Fruit fly (Drosophila melanogaster) whole organism, embryonic: Measurements from ENCODE around the gene CG31883.

Source experiments
- Abd-B ChIP-seq: fragments of 200-800 bp; sonication (Bioruptor generic); optimal IDR thresholded peaks from 2 replicates; lab custom pipeline; 2018; ENCODE audit warnings: missing biosample characterization, mild to moderate bottlenecking, missing genetic modification characterization, moderate library complexity
- Aef1 ChIP-seq: fragments of 200-800 bp; sonication (Bioruptor generic); IDR thresholded peaks from 3 replicates; pipeline ENCODE4 v1.3.6; 2022; ENCODE audit warnings: missing biosample characterization, missing genetic modification characterization
- Blimp-1 ChIP-seq: fragments of 200-800 bp; sonication (Bioruptor generic); optimal IDR thresholded peaks from 3 replicates; lab custom pipeline; 2018; ENCODE audit warnings: missing biosample characterization, missing genetic modification characterization, mild to moderate bottlenecking, moderate library complexity, missing genetic modification reagents
- CG10462 ChIP-seq: fragments of 200-800 bp; sonication (Bioruptor generic); optimal IDR thresholded peaks from 2 replicates; lab custom pipeline; 2016; ENCODE audit warnings: missing biosample characterization, missing genetic modification characterization
- CG10565 ChIP-seq: fragments of 200-800 bp; sonication (Bioruptor generic); optimal IDR thresholded peaks from 3 replicates; lab custom pipeline; 2016; ENCODE audit warnings: missing biosample characterization, mild to moderate bottlenecking, missing genetic modification characterization
- CG11247 ChIP-seq: fragments of 200-800 bp; sonication (Bioruptor generic); IDR thresholded peaks from 2 replicates; pipeline ENCODE4 v1.3.6; 2022; ENCODE audit warnings: missing biosample characterization, missing genetic modification characterization
- CG11398 ChIP-seq: fragments of 200-800 bp; sonication (Bioruptor generic); optimal IDR thresholded peaks from 2 replicates; lab custom pipeline; 2016; ENCODE audit warnings: missing biosample characterization, missing genetic modification characterization
- CG13296 ChIP-seq: fragments of 200-800 bp; sonication (Bioruptor generic); optimal IDR thresholded peaks from 3 replicates; lab custom pipeline; 2018; ENCODE audit warnings: missing biosample characterization, mild to moderate bottlenecking, missing genetic modification characterization
- CG14441 ChIP-seq: fragments of 200-800 bp; sonication (Bioruptor generic); IDR thresholded peaks from 2 replicates; pipeline ENCODE4 v1.3.6; 2022; ENCODE audit warnings: missing biosample characterization, missing genetic modification characterization
- CG17328 ChIP-seq: fragments of 200-800 bp; sonication (Bioruptor generic); IDR thresholded peaks from 2 replicates; pipeline ENCODE4 v1.3.6; 2022; ENCODE audit warnings: missing biosample characterization, missing genetic modification characterization
- CG2116 ChIP-seq: fragments of 200-800 bp; sonication (Bioruptor generic); optimal IDR thresholded peaks from 3 replicates; lab custom pipeline; 2018; ENCODE audit warnings: missing biosample characterization, mild to moderate bottlenecking, missing genetic modification characterization
- CG2202 ChIP-seq: fragments of 200-800 bp; sonication (Bioruptor generic); optimal IDR thresholded peaks from 2 replicates; lab custom pipeline; 2018; ENCODE audit warnings: missing biosample characterization, mild to moderate bottlenecking, missing genetic modification characterization
- CG3065 ChIP-seq: fragments of 200-800 bp; sonication (Bioruptor generic); optimal IDR thresholded peaks from 2 replicates; lab custom pipeline; 2016; ENCODE audit warnings: missing biosample characterization, missing genetic modification characterization
- CG31365 ChIP-seq: fragments of 200-800 bp; sonication (Bioruptor generic); optimal IDR thresholded peaks from 2 replicates; lab custom pipeline; 2018; ENCODE audit warnings: missing biosample characterization, mild to moderate bottlenecking, missing genetic modification characterization
- CG32767 ChIP-seq: fragments of 200-800 bp; sonication (Bioruptor generic); IDR thresholded peaks from 2 replicates; pipeline ENCODE4 v1.3.6; 2022; ENCODE audit warnings: missing biosample characterization, missing genetic modification characterization
- CG3838 ChIP-seq: fragments of 200-800 bp; sonication (Bioruptor generic); optimal IDR thresholded peaks from 3 replicates; lab custom pipeline; 2016; ENCODE audit warnings: missing biosample characterization, missing genetic modification characterization
- CG3995 ChIP-seq: fragments of 200-800 bp; sonication (Bioruptor generic); optimal IDR thresholded peaks from 3 replicates; lab custom pipeline; 2016; ENCODE audit warnings: missing biosample characterization, missing genetic modification characterization
- CG8089 ChIP-seq: fragments of 200-800 bp; sonication (Bioruptor generic); optimal IDR thresholded peaks from 3 replicates; lab custom pipeline; 2016; ENCODE audit warnings: missing biosample characterization, missing genetic modification characterization
- CG8290 ChIP-seq, 3 experiments: fragments of 200-800 bp; sonication (Bioruptor generic); optimal IDR thresholded peaks; 2 replicates each; lab custom pipeline; 2016 to 2019; ENCODE audit warnings: missing biosample characterization in 3 of 3, missing genetic modification characterization in 3 of 3, mild to moderate bottlenecking in 2 of 3, moderate library complexity in 1 of 3
- CG9797 ChIP-seq: fragments of 200-800 bp; sonication (Bioruptor generic); optimal IDR thresholded peaks from 3 replicates; lab custom pipeline; 2018; ENCODE audit warnings: missing biosample characterization, mild to moderate bottlenecking, missing genetic modification characterization
- CrebB ChIP-seq: fragments of 200-800 bp; sonication (Bioruptor generic); optimal IDR thresholded peaks from 3 replicates; lab custom pipeline; 2018; ENCODE audit warnings: missing biosample characterization, mild to moderate bottlenecking, missing genetic modification characterization
- Eip74EF ChIP-seq, 2 experiments: fragments of 200-800 bp in 1 of 2; fragments of >200 bp in 1 of 2; sonication (Bioruptor generic) in 1 of 2; optimal IDR thresholded peaks; 2 replicates each; lab custom pipeline; 2017 to 2019; ENCODE audit warnings: missing biosample characterization in 2 of 2, missing genetic modification characterization in 2 of 2, mild to moderate bottlenecking in 1 of 2, moderate library complexity in 1 of 2
- Ets65A ChIP-seq: fragments of 200-800 bp; sonication (Bioruptor generic); peaks from one replicate; lab custom pipeline; 2016; ENCODE audit warnings: missing biosample characterization, missing genetic modification characterization
- Fer2 ChIP-seq: fragments of 200-800 bp; sonication (Bioruptor generic); optimal IDR thresholded peaks from 2 replicates; lab custom pipeline; 2018; ENCODE audit warnings: missing biosample characterization, mild to moderate bottlenecking, missing genetic modification characterization, moderate library complexity
- MESR4 ChIP-seq: fragments of 200-800 bp; sonication (Bioruptor generic); optimal IDR thresholded peaks from 2 replicates; lab custom pipeline; 2018; ENCODE audit warnings: missing biosample characterization, mild to moderate bottlenecking, missing genetic modification characterization, moderate library complexity
- Max ChIP-seq: fragments of 200-800 bp; sonication (Bioruptor generic); optimal IDR thresholded peaks from 2 replicates; lab custom pipeline; 2016; ENCODE audit warnings: missing biosample characterization, mild to moderate bottlenecking, missing genetic modification characterization
- Meics ChIP-seq: fragments of 200-800 bp; sonication (Bioruptor generic); optimal IDR thresholded peaks from 2 replicates; lab custom pipeline; 2017; ENCODE audit warnings: missing biosample characterization, mild to moderate bottlenecking, missing genetic modification characterization
- NC2α ChIP-seq: fragments of 200-800 bp; sonication (Bioruptor generic); optimal IDR thresholded peaks from 2 replicates; lab custom pipeline; 2016; ENCODE audit warnings: missing biosample characterization, missing genetic modification characterization
- Nf-YA ChIP-seq: fragments of 200-800 bp; sonication (Bioruptor generic); IDR thresholded peaks from 2 replicates; pipeline ENCODE4 v1.3.6; 2022; ENCODE audit warnings: missing biosample characterization, missing genetic modification characterization
- NfI ChIP-seq: fragments of 200-800 bp; sonication (Bioruptor generic); optimal IDR thresholded peaks from 3 replicates; lab custom pipeline; 2018; ENCODE audit warnings: missing biosample characterization, mild to moderate bottlenecking, missing genetic modification characterization, moderate library complexity
- Oaz ChIP-seq: fragments of 200-800 bp; sonication (Bioruptor generic); IDR thresholded peaks from 2 replicates; pipeline ENCODE4 v1.3.6; 2022; ENCODE audit warnings: missing biosample characterization, missing genetic modification characterization
- Rfx ChIP-seq: fragments of 200-800 bp; sonication (Bioruptor generic); IDR thresholded peaks from 2 replicates; pipeline ENCODE4 v1.3.6; 2022; ENCODE audit warnings: missing biosample characterization, missing genetic modification characterization
- ash1 ChIP-seq: fragments of 200-800 bp; sonication (Bioruptor generic); optimal IDR thresholded peaks from 2 replicates; lab custom pipeline; 2018; ENCODE audit warnings: missing biosample characterization, mild to moderate bottlenecking, missing genetic modification characterization
- btn ChIP-seq: fragments of 200-800 bp; sonication (Bioruptor generic); optimal IDR thresholded peaks from 2 replicates; lab custom pipeline; 2016; ENCODE audit warnings: missing biosample characterization, missing genetic modification characterization
- chinmo ChIP-seq: fragments of 200-800 bp; sonication (Bioruptor generic); IDR thresholded peaks from 4 replicates; pipeline ENCODE4 v1.3.6; 2022; ENCODE audit warnings: missing biosample characterization, missing genetic modification characterization; ENCODE audit not compliant: partially characterized antibody
- eve ChIP-seq, 2 experiments: fragments of >200 bp; optimal IDR thresholded peaks; 2 replicates each; lab custom pipeline; 2017; ENCODE audit warnings: missing biosample characterization in 2 of 2, missing genetic modification characterization in 2 of 2
- ewg ChIP-seq: fragments of 200-800 bp; sonication (Bioruptor generic); optimal IDR thresholded peaks from 3 replicates; lab custom pipeline; 2017; ENCODE audit warnings: mild to moderate bottlenecking, missing biosample characterization, missing genetic modification reagents, missing genetic modification characterization
- fd3F ChIP-seq: fragments of 200-800 bp; sonication (Bioruptor generic); optimal IDR thresholded peaks from 2 replicates; lab custom pipeline; 2018; ENCODE audit warnings: missing biosample characterization, mild to moderate bottlenecking, missing genetic modification characterization, moderate library complexity
- gt ChIP-seq: fragments of 200-800 bp; sonication (Bioruptor generic); IDR thresholded peaks from 2 replicates; pipeline ENCODE4 v1.3.6; 2022; ENCODE audit warnings: missing biosample characterization, missing genetic modification characterization
- mld ChIP-seq: fragments of 200-800 bp; sonication (Bioruptor generic); IDR thresholded peaks from 3 replicates; pipeline ENCODE4 v1.3.6; 2022; ENCODE audit warnings: missing biosample characterization, missing genetic modification characterization; ENCODE audit not compliant: partially characterized antibody
- peb ChIP-seq: fragments of 200-800 bp; sonication (Bioruptor generic); IDR thresholded peaks from 2 replicates; pipeline ENCODE4 v1.3.6; 2022; ENCODE audit warnings: missing biosample characterization, missing genetic modification characterization
- phol ChIP-seq: fragments of 200-800 bp; sonication (Bioruptor generic); optimal IDR thresholded peaks from 3 replicates; lab custom pipeline; 2018; ENCODE audit warnings: missing biosample characterization, mild to moderate bottlenecking, missing genetic modification characterization, moderate library complexity
- pum ChIP-seq: fragments of 200-800 bp; sonication (Bioruptor generic); optimal IDR thresholded peaks from 2 replicates; lab custom pipeline; 2016; ENCODE audit warnings: missing biosample characterization, missing genetic modification characterization
- pzg ChIP-seq: fragments of 200-800 bp; sonication (Bioruptor generic); optimal IDR thresholded peaks from 3 replicates; lab custom pipeline; 2018; ENCODE audit warnings: missing biosample characterization, mild to moderate bottlenecking, missing genetic modification characterization, moderate library complexity
- slbo ChIP-seq: fragments of 200-800 bp; sonication (Bioruptor generic); IDR thresholded peaks from 2 replicates; pipeline ENCODE4 v1.3.6; 2022; ENCODE audit warnings: missing biosample characterization, missing genetic modification characterization
- slp2 ChIP-seq: fragments of 200-800 bp; sonication (Bioruptor generic); optimal IDR thresholded peaks from 2 replicates; lab custom pipeline; 2016; ENCODE audit warnings: missing biosample characterization, missing genetic modification characterization
- toy ChIP-seq: fragments of 200-800 bp; sonication (Bioruptor generic); IDR thresholded peaks from 2 replicates; pipeline ENCODE4 v1.3.6; 2022; ENCODE audit warnings: missing biosample characterization, missing genetic modification characterization
- ttk ChIP-seq: fragments of 200-800 bp; sonication (Bioruptor generic); IDR thresholded peaks from 2 replicates; pipeline ENCODE4 v2.1.2; 2022; ENCODE audit warnings: missing biosample characterization, missing genetic modification characterization
- wor ChIP-seq: fragments of 200-800 bp; sonication (Bioruptor generic); IDR thresholded peaks from 2 replicates; pipeline ENCODE4 v1.3.6; 2022; ENCODE audit warnings: missing biosample characterization, missing genetic modification characterization
- zen2 ChIP-seq: fragments of 200-800 bp; sonication (Bioruptor generic); IDR thresholded peaks from 3 replicates; pipeline ENCODE4 v1.3.6; 2022; ENCODE audit warnings: missing biosample characterization, missing genetic modification characterization; ENCODE audit not compliant: partially characterized antibody

Gene CG31883

DNA sequence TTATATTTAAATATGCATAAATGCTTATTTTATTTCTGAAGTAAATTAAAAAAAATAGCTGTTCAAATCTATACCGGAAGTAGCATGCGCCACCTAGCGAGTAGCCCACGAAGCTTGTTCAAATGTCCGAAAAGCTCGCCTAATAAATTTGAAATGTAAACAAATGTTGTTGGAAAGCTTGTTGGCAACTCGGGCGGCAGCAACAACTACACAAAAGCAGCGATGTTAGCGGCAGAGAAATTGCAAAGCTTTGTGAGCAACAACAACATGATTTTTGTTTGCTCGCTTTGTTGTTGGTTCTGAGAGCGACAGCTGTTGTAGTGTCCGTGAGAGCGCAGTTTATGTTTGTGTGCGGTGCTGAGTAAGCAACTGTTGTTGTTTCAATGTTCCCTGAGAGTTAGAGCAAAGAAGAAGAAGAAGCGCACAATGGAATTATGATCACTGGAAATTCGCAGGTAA is 39.1 kb downstream of the CG31883 start (continued):
- peak; percentile 94 for TF ChIP-seq CG8290 (GFP tag; optimal IDR thresholded peaks at IDR 0.05; lab: Kevin White, UChicago)
- peak; percentile 90 to 98 for TF ChIP-seq CG8290 (tag; optimal IDR thresholded peaks at IDR 0.05; lab: Kevin White, UChicago)
- peak; percentile 98 for TF ChIP-seq Rfx (GFP tag; lab: Robert Waterston, UW)
- TF ChIP-seq ash1 (GFP tag; lab: Kevin White, UChicago) = peak; percentile 99
- TF ChIP-seq NC2α (GFP tag; lab: Kevin White, UChicago) = peak; percentile 94
- TF ChIP-seq eve (GFP tag; optimal IDR thresholded peaks at IDR 0.05; lab: Kevin White, UChicago) = peak in 1 of 2 experiments; percentile 72
- no peak for TF ChIP-seq zen2 (GFP tag; lab: Robert Waterston, UW)
- peak; percentile 94 for TF ChIP-seq CG2116
- peak; percentile 94 for TF ChIP-seq CG32767
- peak; percentile 81 for TF ChIP-seq CG3995 (GFP tag; lab: Kevin White, UChicago)
- peak; percentile 99 for TF ChIP-seq Meics (GFP tag; lab: Kevin White, UChicago)
- peak; percentile 86 for TF ChIP-seq peb
- peak; percentile 93 for TF ChIP-seq Oaz (GFP tag; lab: Robert Waterston, UW)
- TF ChIP-seq CG9797 (GFP tag; lab: Kevin White, UChicago) = peak; percentile 73
- peak; percentile 98 for TF ChIP-seq CG17328 (GFP tag; lab: Robert Waterston, UW)
- TF ChIP-seq Max (GFP tag; lab: Kevin White, UChicago) = peak; percentile 96
- peak; percentile 88 for TF ChIP-seq phol (tag; lab: Kevin White, UChicago)
- peak; percentile 95 for TF ChIP-seq CG31365
- TF ChIP-seq fd3F = peak; percentile 98
- no peak for TF ChIP-seq mld (GFP tag; lab: Robert Waterston, UW)
- TF ChIP-seq Ets65A (GFP tag; lab: Kevin White, UChicago) = peak; percentile 99
- TF ChIP-seq Eip74EF (GFP tag; optimal IDR thresholded peaks at IDR 0.05; lab: Kevin White, UChicago) = peak in 1 of 2 experiments; percentile 96
- peak; percentile 97 for TF ChIP-seq CG11247 (GFP tag; lab: Robert Waterston, UW)
- TF ChIP-seq NfI (GFP tag; lab: Kevin White, UChicago) = peak; percentile 100
- peak; percentile 95 for TF ChIP-seq btn (GFP tag; lab: Kevin White, UChicago)
- TF ChIP-seq Aef1 (GFP tag; lab: Robert Waterston, UW) = peak; percentile 94
- peak; percentile 92 for TF ChIP-seq CG10462 (GFP tag; lab: Kevin White, UChicago)
- peak; percentile 89 for TF ChIP-seq CG14441 (GFP tag; lab: Robert Waterston, UW)
- TF ChIP-seq CG11398 (GFP tag; lab: Kevin White, UChicago) = peak; percentile 97
- TF ChIP-seq CG3838 (GFP tag; lab: Kevin White, UChicago) = peak; percentile 100
- peak; percentile 89 for TF ChIP-seq MESR4 (GFP tag; lab: Kevin White, UChicago)
- peak; percentile 93 for TF ChIP-seq slp2 (GFP tag; lab: Kevin White, UChicago)
- peak; percentile 95 for TF ChIP-seq ewg (GFP tag; lab: Kevin White, UChicago)
- peak; percentile 90 for TF ChIP-seq CG10565 (GFP tag; lab: Kevin White, UChicago)
- peak; percentile 44 for TF ChIP-seq pzg (GFP tag; lab: Kevin White, UChicago)
- peak; percentile 72 for TF ChIP-seq gt
- peak; percentile 97 for TF ChIP-seq Nf-YA (GFP tag; lab: Robert Waterston, UW)
- TF ChIP-seq CrebB (tag; lab: Kevin White, UChicago) = peak; percentile 99
- peak; percentile 94 for TF ChIP-seq CG3065 (GFP tag; lab: Kevin White, UChicago)
- TF ChIP-seq toy (GFP tag; lab: Robert Waterston, UW) = peak; percentile 85
- peak; percentile 94 for TF ChIP-seq CG8089 (GFP tag; lab: Kevin White, UChicago)
- peak; percentile 100 for TF ChIP-seq CG13296
- peak; percentile 88 for TF ChIP-seq slbo (GFP tag; lab: Robert Waterston, UW)
- peak; percentile 98 for TF ChIP-seq Fer2
- peak; percentile 95 for TF ChIP-seq ttk
- peak; percentile 94 for TF ChIP-seq CG2202 (tag; lab: Kevin White, UChicago)
- TF ChIP-seq pum (GFP tag; lab: Kevin White, UChicago) = peak; percentile 73
- peak; percentile 78 for TF ChIP-seq Abd-B
- peak; percentile 84 for TF ChIP-seq wor (GFP tag; lab: Robert Waterston, UW)
- TF ChIP-seq Blimp-1 = peak; percentile 95
- peak; percentile 92; the same call in 3 of the 4 replicates for TF ChIP-seq chinmo
